Fruit fly (Drosophila melanogaster): ENCODE measurements around the gene eEF1delta.

dm6 chr2L:10203933-10204509 is 28.3 kb upstream of the eEF1delta start, which contains the start of gene CG34159:
- TF ChIP-seq CG8478 (optimal IDR thresholded peaks at IDR 0.05): no peak
- no peak for TF ChIP-seq CTCF (optimal IDR thresholded peaks at IDR 0.05)

All from S2 (cell line).